Fruit fly (Drosophila melanogaster) whole organism, embryonic: Measurements from ENCODE around the gene CG31897.

Experiments used
- CG10431 ChIP-seq: fragments of 200-800 bp; sonication (Bioruptor generic); optimal IDR thresholded peaks from 3 replicates; lab custom pipeline; 2018; ENCODE audit warnings: missing biosample characterization, mild to moderate bottlenecking, missing genetic modification characterization
- CG11504 ChIP-seq: fragments of 200-800 bp; sonication (Bioruptor generic); optimal IDR thresholded peaks from 3 replicates; lab custom pipeline; 2019; ENCODE audit warnings: missing biosample characterization, mild to moderate bottlenecking, missing genetic modification characterization, moderate library complexity
- CG1529 ChIP-seq: fragments of 200-800 bp; sonication (Bioruptor generic); optimal IDR thresholded peaks from 3 replicates; lab custom pipeline; 2018; ENCODE audit warnings: missing biosample characterization, missing genetic modification characterization
- CG1602 ChIP-seq: fragments of 200-800 bp; sonication (Bioruptor generic); optimal IDR thresholded peaks from 3 replicates; lab custom pipeline; 2016; ENCODE audit warnings: missing biosample characterization, missing genetic modification characterization
- CG16779 ChIP-seq: fragments of 200-800 bp; sonication (Bioruptor generic); IDR thresholded peaks from 2 replicates; pipeline ENCODE4 v1.3.6; 2022; ENCODE audit warnings: missing biosample characterization, missing genetic modification characterization
- CG17186 ChIP-seq: fragments of 200-800 bp; sonication (Bioruptor generic); optimal IDR thresholded peaks from 3 replicates; lab custom pipeline; 2017; ENCODE audit warnings: missing biosample characterization, missing genetic modification reagents, missing genetic modification characterization
- CG18476 ChIP-seq: fragments of 200-800 bp; sonication (Bioruptor generic); optimal IDR thresholded peaks from 2 replicates; lab custom pipeline; 2016; ENCODE audit warnings: missing biosample characterization, mild to moderate bottlenecking, missing genetic modification characterization
- CG2116 ChIP-seq: fragments of 200-800 bp; sonication (Bioruptor generic); optimal IDR thresholded peaks from 3 replicates; lab custom pipeline; 2018; ENCODE audit warnings: missing biosample characterization, mild to moderate bottlenecking, missing genetic modification characterization
- CG2712 ChIP-seq: fragments of 200-800 bp; optimal IDR thresholded peaks from 3 replicates; lab custom pipeline; 2019; ENCODE audit warnings: missing biosample characterization, mild to moderate bottlenecking, missing genetic modification characterization, moderate library complexity
- CG30020 ChIP-seq: fragments of 200-800 bp; optimal IDR thresholded peaks from 2 replicates; lab custom pipeline; 2019; ENCODE audit warnings: missing biosample characterization, mild to moderate bottlenecking, missing genetic modification characterization, moderate library complexity
- CG6654 ChIP-seq: fragments of 200-800 bp; sonication (Bioruptor generic); optimal IDR thresholded peaks from 2 replicates; lab custom pipeline; 2017; ENCODE audit warnings: missing biosample characterization, mild to moderate bottlenecking, missing genetic modification characterization
- CG6689 ChIP-seq: fragments of 200-800 bp; sonication (Bioruptor generic); IDR thresholded peaks from 2 replicates; pipeline ENCODE4 v1.3.6; 2022; ENCODE audit warnings: missing biosample characterization, missing genetic modification characterization
- CG6791 ChIP-seq: fragments of 200-800 bp; sonication (Bioruptor generic); IDR thresholded peaks from 3 replicates; pipeline ENCODE4 v1.3.6; 2022; ENCODE audit warnings: missing biosample characterization, missing genetic modification characterization; ENCODE audit not compliant: partially characterized antibody
- CG7372 ChIP-seq: fragments of 200-800 bp; sonication (Bioruptor generic); IDR thresholded peaks from 2 replicates; pipeline ENCODE4 v1.3.6; 2022; ENCODE audit warnings: missing biosample characterization, missing genetic modification characterization
- CG8089 ChIP-seq: fragments of 200-800 bp; sonication (Bioruptor generic); optimal IDR thresholded peaks from 3 replicates; lab custom pipeline; 2016; ENCODE audit warnings: missing biosample characterization, missing genetic modification characterization
- CG9215 ChIP-seq: fragments of 200-800 bp; sonication (Bioruptor generic); IDR thresholded peaks from 2 replicates; pipeline ENCODE4 v1.3.6; 2022; ENCODE audit warnings: missing biosample characterization, missing genetic modification characterization
- CG9817 ChIP-seq: fragments of 200-800 bp; sonication (Bioruptor generic); optimal IDR thresholded peaks from 2 replicates; lab custom pipeline; 2018; ENCODE audit warnings: missing biosample characterization, mild to moderate bottlenecking, missing genetic modification characterization, moderate library complexity
- Chrac-16 ChIP-seq: fragments of 200-800 bp; sonication (Bioruptor generic); optimal IDR thresholded peaks from 3 replicates; lab custom pipeline; 2016; ENCODE audit warnings: missing biosample characterization, missing genetic modification characterization
- Deaf1 ChIP-seq: fragments of 200-800 bp; optimal IDR thresholded peaks from 3 replicates; lab custom pipeline; 2019; ENCODE audit warnings: missing biosample characterization, mild to moderate bottlenecking, missing genetic modification characterization, moderate library complexity
- ERR ChIP-seq: fragments of 200-800 bp; sonication (Bioruptor generic); optimal IDR thresholded peaks from 2 replicates; lab custom pipeline; 2016; ENCODE audit warnings: missing biosample characterization, missing genetic modification characterization
- Ets97D ChIP-seq: fragments of 200-800 bp; sonication (Bioruptor generic); optimal IDR thresholded peaks from 3 replicates; lab custom pipeline; 2016; ENCODE audit warnings: missing biosample characterization, missing genetic modification characterization
- H15 ChIP-seq: fragments of 200-800 bp; sonication (Bioruptor generic); IDR thresholded peaks from 3 replicates; pipeline ENCODE4 v1.3.6; 2022; ENCODE audit warnings: missing biosample characterization, missing genetic modification characterization
- Hr78 ChIP-seq, 2 experiments: fragments of 200-800 bp in 1 of 2; fragments of >200 bp in 1 of 2; sonication (Bioruptor generic) in 1 of 2; optimal IDR thresholded peaks; 2 replicates each; lab custom pipeline; 2017 to 2019; ENCODE audit warnings: missing biosample characterization in 2 of 2, missing genetic modification characterization in 2 of 2, mild to moderate bottlenecking in 1 of 2, moderate library complexity in 1 of 2
- Max ChIP-seq: fragments of 200-800 bp; sonication (Bioruptor generic); optimal IDR thresholded peaks from 2 replicates; lab custom pipeline; 2016; ENCODE audit warnings: missing biosample characterization, mild to moderate bottlenecking, missing genetic modification characterization
- Med ChIP-seq: fragments of 200-800 bp; sonication (Bioruptor generic); peaks from one replicate; lab custom pipeline; 2016; ENCODE audit warnings: missing biosample characterization, missing genetic modification characterization, mild to moderate bottlenecking, inconsistent platforms, moderate library complexity
- Mrtf ChIP-seq: fragments of 200-800 bp; sonication (Bioruptor generic); IDR thresholded peaks from 3 replicates; pipeline ENCODE4 v1.3.6; 2022; ENCODE audit warnings: missing biosample characterization, missing genetic modification characterization
- Opbp ChIP-seq: fragments of 200-800 bp; sonication (Bioruptor generic); IDR thresholded peaks from 3 replicates; pipeline ENCODE4 v1.3.6; 2022; ENCODE audit warnings: missing biosample characterization, missing genetic modification characterization; ENCODE audit not compliant: partially characterized antibody
- Scr ChIP-seq: fragments of 200-800 bp; sonication (Bioruptor generic); IDR thresholded peaks from 2 replicates; pipeline ENCODE4 v1.3.6; 2022; ENCODE audit warnings: missing biosample characterization, missing genetic modification characterization; ENCODE audit not compliant: partially characterized antibody
- Sox102F ChIP-seq: fragments of 200-800 bp; sonication (Bioruptor generic); optimal IDR thresholded peaks from 2 replicates; lab custom pipeline; 2018; ENCODE audit warnings: missing biosample characterization, mild to moderate bottlenecking, missing genetic modification characterization, moderate library complexity
- Vsx1 ChIP-seq: fragments of 200-800 bp; sonication (Bioruptor generic); optimal IDR thresholded peaks from 2 replicates; lab custom pipeline; 2017; ENCODE audit warnings: missing biosample characterization, mild to moderate bottlenecking, missing genetic modification characterization, missing genetic modification reagents
- Xbp1 ChIP-seq: fragments of 200-800 bp; sonication (Bioruptor generic); optimal IDR thresholded peaks from 3 replicates; lab custom pipeline; 2016; ENCODE audit warnings: missing biosample characterization, mild to moderate bottlenecking, missing genetic modification characterization
- crol ChIP-seq: fragments of 200-800 bp; sonication (Bioruptor generic); IDR thresholded peaks from 2 replicates; pipeline ENCODE4 v1.3.6; 2022; ENCODE audit warnings: missing biosample characterization, missing genetic modification characterization
- crp ChIP-seq, 2 experiments: fragments of 200-800 bp; sonication (Bioruptor generic); optimal IDR thresholded peaks; 2 replicates in 1 of 2; 3 replicates in 1 of 2; lab custom pipeline; 2017; ENCODE audit warnings: missing biosample characterization in 2 of 2, missing genetic modification characterization in 2 of 2, mild to moderate bottlenecking in 1 of 2, moderate library complexity in 1 of 2
- dm ChIP-seq: fragments of 200-800 bp; sonication (Bioruptor generic); optimal IDR thresholded peaks from 3 replicates; lab custom pipeline; 2016; ENCODE audit warnings: missing biosample characterization, missing genetic modification characterization
- en ChIP-seq: fragments of 200-800 bp; sonication (Bioruptor generic); optimal IDR thresholded peaks from 2 replicates; lab custom pipeline; 2016; ENCODE audit warnings: missing biosample characterization, missing genetic modification characterization
- fu2 ChIP-seq: fragments of 200-800 bp; sonication (Bioruptor generic); optimal IDR thresholded peaks from 2 replicates; lab custom pipeline; 2016; ENCODE audit warnings: missing biosample characterization, missing genetic modification characterization
- gce ChIP-seq: fragments of 200-800 bp; sonication (Bioruptor generic); IDR thresholded peaks from 3 replicates; pipeline ENCODE4 v1.3.6; 2022; ENCODE audit warnings: missing biosample characterization, missing genetic modification characterization
- gsb-n ChIP-seq: fragments of 200-800 bp; sonication (Bioruptor generic); optimal IDR thresholded peaks from 3 replicates; lab custom pipeline; 2018; ENCODE audit warnings: missing biosample characterization, mild to moderate bottlenecking, missing genetic modification characterization
- jigr1 ChIP-seq: fragments of 200-800 bp; sonication (Bioruptor generic); IDR thresholded peaks from 3 replicates; pipeline ENCODE4 v1.3.6; 2022; ENCODE audit warnings: missing biosample characterization, missing genetic modification characterization
- lbe ChIP-seq: fragments of 200-800 bp; sonication (Bioruptor generic); optimal IDR thresholded peaks from 2 replicates; lab custom pipeline; 2016; ENCODE audit warnings: missing biosample characterization, mild to moderate bottlenecking, missing genetic modification characterization
- lola ChIP-seq, 3 experiments: fragments of >200 bp in 2 of 3; fragments of 200-800 bp in 1 of 3; sonication (Bioruptor generic) in 1 of 3; optimal IDR thresholded peaks; 2 replicates each; lab custom pipeline; 2017 to 2019; ENCODE audit warnings: missing biosample characterization in 3 of 3, missing genetic modification characterization in 3 of 3, mild to moderate bottlenecking in 1 of 3, moderate library complexity in 1 of 3
- luna ChIP-seq: fragments of 200-800 bp; sonication (Bioruptor generic); optimal IDR thresholded peaks from 2 replicates; lab custom pipeline; 2016; ENCODE audit warnings: missing biosample characterization, missing genetic modification characterization
- mld ChIP-seq: fragments of 200-800 bp; sonication (Bioruptor generic); IDR thresholded peaks from 3 replicates; pipeline ENCODE4 v1.3.6; 2022; ENCODE audit warnings: missing biosample characterization, missing genetic modification characterization; ENCODE audit not compliant: partially characterized antibody
- nmo ChIP-seq: fragments of 200-800 bp; sonication (Bioruptor generic); optimal IDR thresholded peaks from 2 replicates; lab custom pipeline; 2018; ENCODE audit warnings: missing biosample characterization, mild to moderate bottlenecking, missing genetic modification characterization, moderate library complexity
- ranshi ChIP-seq: fragments of 200-800 bp; sonication (Bioruptor generic); IDR thresholded peaks from 2 replicates; pipeline ENCODE4 v1.3.6; 2022; ENCODE audit warnings: missing biosample characterization, missing genetic modification characterization
- sisA ChIP-seq: fragments of 200-800 bp; sonication (Bioruptor generic); IDR thresholded peaks from 2 replicates; pipeline ENCODE4 v1.3.6; 2022; ENCODE audit warnings: missing biosample characterization, missing genetic modification characterization
- trh ChIP-seq: fragments of 200-800 bp; sonication (Bioruptor generic); optimal IDR thresholded peaks from 2 replicates; lab custom pipeline; 2016; ENCODE audit warnings: missing biosample characterization, missing genetic modification characterization

The CG31897 gene

dm6 chr2L:8463144-8464106, 21.2 kb downstream of the CG31897 start, which contains the start of gene Agpat2 (continued):
- peak; percentile 90 for TF ChIP-seq CG11504 (tag; lab: Kevin White, UChicago)
- peak; percentile 53 for TF ChIP-seq lbe (GFP tag; lab: Kevin White, UChicago)
- no peak for TF ChIP-seq luna (GFP tag; lab: Kevin White, UChicago)
- peak; percentile 61 for TF ChIP-seq dm
- TF ChIP-seq CG18476: peak; percentile 85
- TF ChIP-seq Deaf1 (tag; lab: Kevin White, UChicago): peak; percentile 42
- TF ChIP-seq ERR (GFP tag; lab: Kevin White, UChicago): peak; percentile 74
- TF ChIP-seq fu2 (GFP tag; lab: Kevin White, UChicago): peak; percentile 72
- TF ChIP-seq CG16779: no peak
- TF ChIP-seq Ets97D: peak; percentile 60
- peak; percentile 29 for TF ChIP-seq CG2116
- no peak for TF ChIP-seq Scr (GFP tag; lab: Robert Waterston, UW)
- peak; percentile 86 for TF ChIP-seq Sox102F
- peak; percentile 57 for TF ChIP-seq CG10431 (GFP tag; lab: Kevin White, UChicago)
- TF ChIP-seq nmo (GFP tag; lab: Kevin White, UChicago): peak; percentile 87
- peak; percentile 41; the same call in 1 of the 2 replicates for TF ChIP-seq CG7372 (GFP tag; lab: Robert Waterston, UW)
- TF ChIP-seq Med: peak; percentile 94
- peak; percentile 79 for TF ChIP-seq Max (GFP tag; lab: Kevin White, UChicago)
- TF ChIP-seq crol: peak; percentile 77
- TF ChIP-seq lola (GFP tag; optimal IDR thresholded peaks at IDR 0.05; lab: Kevin White, UChicago): peak in 1 of 3 experiments; percentile 86
- TF ChIP-seq Mrtf: peak; percentile 78; the same call in 2 of the 3 replicates
- TF ChIP-seq en (GFP tag; lab: Kevin White, UChicago): peak; percentile 67
- peak; percentile 59 for TF ChIP-seq CG9817 (tag; lab: Kevin White, UChicago)
- TF ChIP-seq H15: peak; percentile 71; the same call in 1 of the 3 replicates
- TF ChIP-seq trh (GFP tag; lab: Kevin White, UChicago): peak; percentile 45
- TF ChIP-seq Opbp (GFP tag; lab: Robert Waterston, UW): peak; percentile 12; the same call in 1 of the 3 replicates
- peak; percentile 84 for TF ChIP-seq Chrac-16 (GFP tag; lab: Kevin White, UChicago)
- peak; percentile 71 for TF ChIP-seq CG1602 (GFP tag; lab: Kevin White, UChicago)
- peak; percentile 74; the same call in 2 of the 3 replicates for TF ChIP-seq gce (GFP tag; lab: Robert Waterston, UW)
- TF ChIP-seq Xbp1 (GFP tag; lab: Kevin White, UChicago): peak; percentile 89
- peak; percentile 56; the same call in 1 of the 2 replicates for TF ChIP-seq CG9215 (GFP tag; lab: Robert Waterston, UW)
- peak; percentile 30 for TF ChIP-seq CG17186 (GFP tag; lab: Kevin White, UChicago)
- TF ChIP-seq CG6689 (GFP tag; lab: Robert Waterston, UW): peak; percentile 77
- peak; percentile 86 for TF ChIP-seq gsb-n (tag; lab: Kevin White, UChicago)
- TF ChIP-seq ranshi (GFP tag; lab: Robert Waterston, UW): peak; percentile 76
- peak; percentile 48 for TF ChIP-seq Vsx1 (GFP tag; lab: Kevin White, UChicago)
- TF ChIP-seq CG30020 (tag; lab: Kevin White, UChicago): peak; percentile 27
- peak; percentile 80 for TF ChIP-seq CG1529 (GFP tag; lab: Kevin White, UChicago)
- TF ChIP-seq CG6654: peak; percentile 65
- TF ChIP-seq jigr1 (GFP tag; lab: Robert Waterston, UW): 0 out of 3 replicates have a peak, but pooled peaks have one; percentile 30
- TF ChIP-seq mld (GFP tag; lab: Robert Waterston, UW): no peak
- TF ChIP-seq CG8089 (GFP tag; lab: Kevin White, UChicago): peak; percentile 77
- peak; percentile 78 for TF ChIP-seq sisA
- TF ChIP-seq crp (GFP tag; optimal IDR thresholded peaks at IDR 0.05; lab: Kevin White, UChicago): peak in 1 of 2 experiments; percentile 38
- TF ChIP-seq CG6791 (GFP tag; lab: Robert Waterston, UW): no peak
- peak; percentile 88 for TF ChIP-seq CG2712 (tag; lab: Kevin White, UChicago)
- no peak for TF ChIP-seq Hr78 (GFP tag; optimal IDR thresholded peaks at IDR 0.05; lab: Kevin White, UChicago)
